Worm (Caenorhabditis elegans) whole organism, late embryonic: ENCODE results near the gene col-135.
"Not testable (repeated sequence)": the region's sequence is repeated elsewhere in the genome, so short reads cannot be mapped to it uniquely, and the experiment has no call there.

Source experiments
- C08G9.2 ChIP-seq: sonication (generic microtip); optimal IDR thresholded peaks from 2 replicates; lab custom pipeline; 2016; ENCODE audit warnings: mild to moderate bottlenecking, missing genetic modification characterization, moderate library complexity, missing compliant biosample characterization
- F13H6.1 ChIP-seq: sonication (generic microtip); optimal IDR thresholded peaks from 2 replicates; lab custom pipeline; 2016; ENCODE audit warnings: missing genetic modification characterization, missing compliant biosample characterization
- K02D7.2 ChIP-seq: sonication (generic microtip); optimal IDR thresholded peaks from 2 replicates; lab custom pipeline; 2017; ENCODE audit warnings: mild to moderate bottlenecking, missing genetic modification characterization, missing compliant biosample characterization
- K09A11.1 ChIP-seq: sonication (generic microtip); optimal IDR thresholded peaks from 2 replicates; lab custom pipeline; 2017; ENCODE audit warnings: antibody characterized with exemption, mild to moderate bottlenecking, missing genetic modification characterization, missing compliant biosample characterization; ENCODE audit not compliant: insufficient read depth
- Y22D7AL.16 ChIP-seq: sonication (generic microtip); optimal IDR thresholded peaks from 2 replicates; lab custom pipeline; 2016; ENCODE audit warnings: missing genetic modification characterization, missing compliant biosample characterization
- ahr-1 ChIP-seq: sonication (generic microtip); optimal IDR thresholded peaks from 2 replicates; lab custom pipeline; 2016; ENCODE audit warnings: missing genetic modification characterization, missing compliant biosample characterization
- ama-1 ChIP-seq: fragments of 150-350 bp; optimal IDR thresholded peaks from 2 replicates; lab custom pipeline; 2014
- ceh-14 ChIP-seq: sonication (generic microtip); optimal IDR thresholded peaks from 2 replicates; lab custom pipeline; 2016; ENCODE audit warnings: missing genotype, missing genetic modification characterization, missing compliant biosample characterization
- ceh-18 ChIP-seq: sonication (generic microtip); optimal IDR thresholded peaks from 2 replicates; lab custom pipeline; 2016; ENCODE audit warnings: missing genetic modification characterization, missing compliant biosample characterization
- ceh-2 ChIP-seq: sonication (generic microtip); optimal IDR thresholded peaks from 2 replicates; lab custom pipeline; 2016; ENCODE audit warnings: missing genotype, missing genetic modification characterization, missing compliant biosample characterization
- ceh-22 ChIP-seq: sonication (generic microtip); optimal IDR thresholded peaks from 2 replicates; lab custom pipeline; 2017; ENCODE audit warnings: missing biosample characterization, missing genetic modification characterization
- ceh-24 ChIP-seq: sonication (generic microtip); optimal IDR thresholded peaks from 2 replicates; lab custom pipeline; 2016; ENCODE audit warnings: mild to moderate bottlenecking, missing genetic modification characterization, missing compliant biosample characterization
- ceh-31 ChIP-seq: sonication (generic microtip); optimal IDR thresholded peaks from 2 replicates; lab custom pipeline; 2016; ENCODE audit warnings: missing genetic modification characterization, missing compliant biosample characterization
- ceh-34 ChIP-seq: sonication (generic microtip); optimal IDR thresholded peaks from 2 replicates; lab custom pipeline; 2016; ENCODE audit warnings: mild to moderate bottlenecking, missing genetic modification characterization, missing compliant biosample characterization
- ceh-45 ChIP-seq: fragments of 200-800 bp; sonication (Bioruptor generic); IDR thresholded peaks from 2 replicates; pipeline ENCODE4 v1.3.6; 2022; ENCODE audit warnings: missing genetic modification reagents, missing genetic modification characterization, missing compliant biosample characterization
- ceh-9 ChIP-seq: sonication (generic microtip); optimal IDR thresholded peaks from 2 replicates; lab custom pipeline; 2016; ENCODE audit warnings: mild to moderate bottlenecking, missing genetic modification characterization, inconsistent platforms, missing compliant biosample characterization
- che-1 ChIP-seq: sonication (generic microtip); optimal IDR thresholded peaks from 2 replicates; lab custom pipeline; 2016; ENCODE audit warnings: mild to moderate bottlenecking, missing genetic modification characterization, missing compliant biosample characterization
- dmd-4 ChIP-seq: sonication (generic microtip); optimal IDR thresholded peaks from 2 replicates; lab custom pipeline; 2016; ENCODE audit warnings: borderline replicate concordance, missing genetic modification characterization, missing compliant biosample characterization
- dve-1 ChIP-seq: sonication (generic microtip); optimal IDR thresholded peaks from 2 replicates; lab custom pipeline; 2017; ENCODE audit warnings: antibody characterized with exemption, mild to moderate bottlenecking, missing genetic modification characterization, missing compliant biosample characterization
- ets-4 ChIP-seq: sonication (generic microtip); optimal IDR thresholded peaks from 2 replicates; lab custom pipeline; 2016; ENCODE audit warnings: missing genetic modification characterization, missing compliant biosample characterization
- fax-1 ChIP-seq: sonication (generic microtip); optimal IDR thresholded peaks from 2 replicates; lab custom pipeline; 2016; ENCODE audit warnings: missing genotype, missing genetic modification characterization, missing compliant biosample characterization
- fkh-10 ChIP-seq: fragments of 150-350 bp; optimal IDR thresholded peaks from 2 replicates; lab custom pipeline; 2014; ENCODE audit warnings: missing biosample characterization, missing genetic modification reagents, missing genetic modification characterization
- hlh-15 ChIP-seq: sonication (generic microtip); optimal IDR thresholded peaks from 2 replicates; lab custom pipeline; 2016; ENCODE audit warnings: missing genetic modification characterization, missing compliant biosample characterization
- hlh-30 ChIP-seq: sonication (generic microtip); optimal IDR thresholded peaks from 2 replicates; lab custom pipeline; 2017; ENCODE audit warnings: antibody characterized with exemption, missing genetic modification characterization, missing compliant biosample characterization; ENCODE audit not compliant: insufficient read depth
- hlh-6 ChIP-seq: sonication (generic microtip); optimal IDR thresholded peaks from 2 replicates; lab custom pipeline; 2016; ENCODE audit warnings: missing genotype, missing genetic modification characterization, missing compliant biosample characterization
- lin-11 ChIP-seq: fragments of 200-800 bp; sonication (Bioruptor generic); optimal IDR thresholded peaks from 2 replicates; lab custom pipeline; 2018; ENCODE audit warnings: mild to moderate bottlenecking, missing genetic modification characterization, missing compliant biosample characterization
- madf-2 ChIP-seq: sonication (generic microtip); optimal IDR thresholded peaks from 2 replicates; lab custom pipeline; 2017; ENCODE audit warnings: missing genetic modification characterization, missing compliant biosample characterization
- mec-3 ChIP-seq: sonication (generic microtip); optimal IDR thresholded peaks from 2 replicates; lab custom pipeline; 2016; ENCODE audit warnings: borderline replicate concordance, missing genetic modification characterization, missing compliant biosample characterization
- nfya-1 ChIP-seq: sonication (generic microtip); optimal IDR thresholded peaks from 2 replicates; lab custom pipeline; 2017; ENCODE audit warnings: missing genetic modification characterization, mild to moderate bottlenecking, missing compliant biosample characterization, antibody characterized with exemption, moderate library complexity
- odd-2 ChIP-seq: sonication (generic microtip); optimal IDR thresholded peaks from 2 replicates; lab custom pipeline; 2017; ENCODE audit warnings: antibody characterized with exemption, mild to moderate bottlenecking, missing genetic modification characterization, missing compliant biosample characterization
- pat-9 ChIP-seq: fragments of 200-800 bp; sonication (Bioruptor generic); optimal IDR thresholded peaks from 2 replicates; lab custom pipeline; 2018; ENCODE audit warnings: mild to moderate bottlenecking, missing genetic modification characterization, moderate library complexity, missing compliant biosample characterization
- pax-1 ChIP-seq: fragments of 150-350 bp; optimal IDR thresholded peaks from 2 replicates; lab custom pipeline; 2014; ENCODE audit warnings: missing biosample characterization, missing genetic modification characterization
- pha-2 ChIP-seq: sonication (generic microtip); optimal IDR thresholded peaks from 2 replicates; lab custom pipeline; 2017; ENCODE audit warnings: mild to moderate bottlenecking, missing genetic modification characterization, missing compliant biosample characterization
- pros-1 ChIP-seq: fragments of 150-350 bp; optimal IDR thresholded peaks from 2 replicates; lab custom pipeline; 2014; ENCODE audit warnings: missing biosample characterization, missing genetic modification reagents, missing genetic modification characterization
- ref-2 ChIP-seq: sonication (generic microtip); optimal IDR thresholded peaks from 2 replicates; lab custom pipeline; 2016; ENCODE audit warnings: missing genetic modification characterization, missing compliant biosample characterization
- rnt-1 ChIP-seq: sonication (generic microtip); optimal IDR thresholded peaks from 2 replicates; lab custom pipeline; 2016; ENCODE audit warnings: missing genetic modification characterization, missing compliant biosample characterization
- sdc-2 ChIP-seq: sonication (generic microtip); optimal IDR thresholded peaks from 2 replicates; lab custom pipeline; 2016; ENCODE audit warnings: missing genotype, missing genetic modification characterization, missing compliant biosample characterization
- sox-2 ChIP-seq: fragments of 200-800 bp; sonication (Bioruptor generic); IDR thresholded peaks from 2 replicates; pipeline ENCODE4 v1.3.6; 2022; ENCODE audit warnings: missing genetic modification reagents, missing genetic modification characterization, missing compliant biosample characterization
- syd-9 ChIP-seq: sonication (generic microtip); optimal IDR thresholded peaks from 2 replicates; lab custom pipeline; 2016; ENCODE audit warnings: mild to moderate bottlenecking, missing genetic modification characterization, moderate library complexity, missing compliant biosample characterization
- tbx-7 ChIP-seq: sonication (generic microtip); optimal IDR thresholded peaks from 2 replicates; lab custom pipeline; 2016; ENCODE audit warnings: missing genotype, missing genetic modification characterization, missing compliant biosample characterization
- unc-3 ChIP-seq, 2 experiments: fragments of 200-800 bp in 1 of 2; sonication (Bioruptor generic) in 1 of 2; sonication (generic microtip) in 1 of 2; conservative IDR thresholded peaks in 1 of 2; optimal IDR thresholded peaks in 1 of 2; 2 replicates each; pipeline versions ENCODE4 v1.3.6 to Lab custom; 2016 to 2022; ENCODE audit warnings: missing compliant biosample characterization in 2 of 2, missing genetic modification characterization in 2 of 2, missing genetic modification reagents in 1 of 2
- unc-42 ChIP-seq: sonication (generic microtip); optimal IDR thresholded peaks from 2 replicates; lab custom pipeline; 2016; ENCODE audit warnings: missing genotype, missing genetic modification characterization, missing compliant biosample characterization

col-135 gene

DNA sequence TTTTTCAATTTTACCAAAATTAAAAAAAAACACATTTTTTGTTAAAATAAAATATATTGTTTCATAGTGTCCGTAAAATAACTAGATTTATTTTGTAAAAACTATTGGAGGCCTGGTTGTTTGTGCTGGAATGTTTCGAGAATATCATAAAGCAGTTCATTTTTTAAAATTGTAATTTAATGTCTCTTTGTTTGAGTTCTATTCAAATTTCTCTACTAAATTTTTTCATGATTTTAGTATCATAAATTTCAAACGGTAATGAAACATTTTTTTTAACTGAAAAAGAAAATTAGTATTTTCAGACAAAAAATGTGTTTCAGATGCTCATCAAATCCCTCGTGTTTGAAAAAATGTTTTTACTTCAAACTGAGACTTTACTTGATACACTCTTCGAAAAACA, 34.0 kb upstream of the col-135 start:
- TF ChIP-seq K02D7.2 (no peak), odd-2 (tag; lab: Kevin White, UChicago) (no peak), ahr-1 (no peak), unc-42 (no peak), tbx-7 (tag; lab: Kevin White, UChicago) (no peak), nfya-1 (tag; lab: Kevin White, UChicago) (no peak), pros-1 (no peak), lin-11 (tag; lab: Kevin White, UChicago) (no peak), C08G9.2 (no peak), F13H6.1 (no peak), syd-9 (tag; lab: Kevin White, UChicago) (no peak)

- TF ChIP-seq fax-1 (tag; lab: Kevin White, UChicago), result no peak
- TF ChIP-seq nfya-1 (tag; lab: Kevin White, UChicago), result no peak
- no peak for TF ChIP-seq tbx-7 (tag; lab: Kevin White, UChicago)
- TF ChIP-seq K09A11.1 (tag; lab: Kevin White, UChicago), result no peak
- TF ChIP-seq mec-3 (tag; lab: Kevin White, UChicago), result no peak
- TF ChIP-seq ama-1 (lab: Kevin White, UChicago), result no peak
- TF ChIP-seq ceh-24 (tag; lab: Kevin White, UChicago), result no peak
- no peak for TF ChIP-seq che-1 (tag; lab: Kevin White, UChicago)
- no peak for TF ChIP-seq ceh-22
- no peak for TF ChIP-seq pros-1
- TF ChIP-seq unc-42, result no peak
- TF ChIP-seq ceh-18 (tag; lab: Kevin White, UChicago), result no peak
- no peak for TF ChIP-seq fkh-10
- no peak for TF ChIP-seq ceh-9 (tag; lab: Kevin White, UChicago)
- no peak for TF ChIP-seq dve-1 (tag; lab: Kevin White, UChicago)
- TF ChIP-seq hlh-6 (tag; lab: Kevin White, UChicago), result no peak
- no peak for TF ChIP-seq ceh-45
- no peak for TF ChIP-seq ceh-2
- TF ChIP-seq hlh-15 (tag; lab: Kevin White, UChicago), result no peak
- no peak for TF ChIP-seq ahr-1
These were observed 15.5 kb upstream of the col-135 start, which contains the start of gene str-78 for ce11 chrIV:15147104-15147503. str-78 (minus strand) TSS chrIV:15147204.

ce11 chrIV:15140832-15141231, 9.2 kb upstream of the col-135 start, which contains the start of gene srg-51:
srg-51 (minus strand) TSS chrIV:15140932.
- no peak for TF ChIP-seq mec-3 (tag; lab: Kevin White, UChicago)
- no peak for TF ChIP-seq rnt-1 (tag; lab: Kevin White, UChicago)
- TF ChIP-seq C08G9.2, result no peak
- no peak for TF ChIP-seq fax-1 (tag; lab: Kevin White, UChicago)
- TF ChIP-seq ceh-31 (tag; lab: Kevin White, UChicago), result no peak
- TF ChIP-seq sox-2 (GFP tag; lab: Robert Waterston, UW), result no peak
- TF ChIP-seq dve-1 (tag; lab: Kevin White, UChicago), result no peak

ce11 chrIV:15133899-15134298, 2.3 kb upstream of the col-135 start, which contains the start of gene M199.8:
M199.8 (minus strand) TSS chrIV:15133999.
- TF ChIP-seq dmd-4; ets-4 (tag; lab: Kevin White, UChicago); pros-1: not testable (repeated sequence)

DNA sequence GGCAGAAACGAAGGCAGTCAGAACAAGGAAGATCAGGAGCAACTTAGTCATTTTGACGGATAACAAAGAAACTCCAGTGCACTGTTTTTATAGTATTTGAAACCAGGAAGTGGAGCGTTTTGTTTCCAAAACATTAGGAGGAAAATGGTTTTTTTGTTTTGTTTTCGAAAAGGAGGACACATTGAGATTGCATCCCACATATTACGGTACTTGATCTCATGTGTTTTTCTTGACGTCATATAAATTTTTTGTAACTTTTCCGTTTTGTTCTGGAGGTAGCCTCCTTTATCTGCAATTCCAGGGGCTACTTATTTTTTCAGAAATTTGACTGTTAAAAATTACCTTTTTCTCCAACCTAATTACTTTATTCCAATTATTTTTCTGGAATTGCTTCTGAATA, 3.9 kb downstream of the col-135 start, which contains the start of gene M199.9:
M199.9 (minus strand) TSS at position 101 of the 400 bp plus-strand sequence.
- TF ChIP-seq sdc-2 (tag; lab: Kevin White, UChicago), result no peak
- TF ChIP-seq dmd-4, result no peak
- TF ChIP-seq hlh-30, result no peak
- no peak for TF ChIP-seq ceh-14
- no peak for TF ChIP-seq pax-1 (tag; lab: Kevin White, UChicago)
- TF ChIP-seq Y22D7AL.16 (tag; lab: Kevin White, UChicago), result no peak
- no peak for TF ChIP-seq pat-9 (tag; lab: Kevin White, UChicago)
- no peak for TF ChIP-seq dve-1 (tag; lab: Kevin White, UChicago)
- TF ChIP-seq unc-3 (GFP tag; conservative IDR thresholded peaks at IDR 0.05; lab: Robert Waterston, UW), result no peak
- TF ChIP-seq unc-3 (tag; optimal IDR thresholded peaks at IDR 0.05; lab: Kevin White, UChicago), result no peak
- TF ChIP-seq C08G9.2, result no peak
- TF ChIP-seq madf-2 (tag; lab: Kevin White, UChicago), result no peak
- no peak for TF ChIP-seq ref-2 (tag; lab: Kevin White, UChicago)
- no peak for TF ChIP-seq ceh-18 (tag; lab: Kevin White, UChicago)
- no peak for TF ChIP-seq ceh-34 (tag; lab: Kevin White, UChicago)
- TF ChIP-seq mec-3 (tag; lab: Kevin White, UChicago), result no peak
- no peak for TF ChIP-seq odd-2 (tag; lab: Kevin White, UChicago)
- no peak for TF ChIP-seq pha-2 (tag; lab: Kevin White, UChicago)
- TF ChIP-seq ets-4 (tag; lab: Kevin White, UChicago), result no peak
